Fruit fly (Drosophila melanogaster): ENCODE data around the gene glec.

Gene glec

dm6 chr3R:21848987-21849442, 7.1 kb downstream of the glec start (continued):
- TF ChIP-seq CG15601 (tag; optimal IDR thresholded peaks at IDR 0.05): peak; percentile 56
- TF ChIP-seq gfzf (GFP tag; optimal IDR thresholded peaks at IDR 0.05): no peak
- no peak for TF ChIP-seq zen2 (GFP tag; IDR thresholded peaks at IDR 0.05; ENCODE audit: partially characterized antibody)
- peak; percentile 75 for TF ChIP-seq az2 (GFP tag; optimal IDR thresholded peaks at IDR 0.05)
- TF ChIP-seq B-H1 (GFP tag; IDR thresholded peaks at IDR 0.05): no peak
- TF ChIP-seq slou (GFP tag; optimal IDR thresholded peaks at IDR 0.05): peak; percentile 52
- TF ChIP-seq grn (GFP tag; optimal IDR thresholded peaks at IDR 0.05): no peak
- peak; percentile 56 for TF ChIP-seq PHDP (tag; optimal IDR thresholded peaks at IDR 0.05)
- TF ChIP-seq Jarid2 (GFP tag; optimal IDR thresholded peaks at IDR 0.05): peak; percentile 17
- peak; percentile 46 for TF ChIP-seq CG5245 (GFP tag; optimal IDR thresholded peaks at IDR 0.05)
- TF ChIP-seq Gsc (GFP tag; IDR thresholded peaks at IDR 0.05): no peak
- peak; percentile 7 for TF ChIP-seq stwl (tag; optimal IDR thresholded peaks at IDR 0.05)
- no peak for TF ChIP-seq CG17612 (GFP tag; IDR thresholded peaks at IDR 0.05)
- peak in 1 of 3 experiments; percentile 69 for TF ChIP-seq Stat92E (GFP tag; optimal IDR thresholded peaks at IDR 0.05)
- TF ChIP-seq pho (GFP tag; optimal IDR thresholded peaks at IDR 0.05): peak; percentile 37
- TF ChIP-seq dati (GFP tag; IDR thresholded peaks at IDR 0.05): no peak
- peak; percentile 23 for TF ChIP-seq CG8944 (GFP tag; optimal IDR thresholded peaks at IDR 0.05)
- TF ChIP-seq NFAT (GFP tag; IDR thresholded peaks at IDR 0.05): no peak
- no peak for TF ChIP-seq CG32772 (GFP tag; IDR thresholded peaks at IDR 0.05)
- no peak for TF ChIP-seq CG11247 (GFP tag; IDR thresholded peaks at IDR 0.05)
- no peak for TF ChIP-seq Nf-YA (GFP tag; IDR thresholded peaks at IDR 0.05)
- TF ChIP-seq CG3407 (GFP tag; optimal IDR thresholded peaks at IDR 0.05): peak; percentile 46
- TF ChIP-seq CG7372 (GFP tag; IDR thresholded peaks at IDR 0.05): no peak
- no peak for TF ChIP-seq CG31365 (tag; optimal IDR thresholded peaks at IDR 0.05)
- TF ChIP-seq CG6654 (GFP tag; optimal IDR thresholded peaks at IDR 0.05): peak; percentile 51
- peak; percentile 35 for TF ChIP-seq Lhr (GFP tag; optimal IDR thresholded peaks at IDR 0.05)
- no peak for TF ChIP-seq E2f2 (GFP tag; IDR thresholded peaks at IDR 0.05)
- TF ChIP-seq CG12744 (GFP tag; optimal IDR thresholded peaks at IDR 0.05): peak; percentile 28
- peak; percentile 77 for TF ChIP-seq CG10267 (tag; optimal IDR thresholded peaks at IDR 0.05)
- TF ChIP-seq shn (GFP tag; optimal IDR thresholded peaks at IDR 0.05): no peak
- TF ChIP-seq ash1 (GFP tag; optimal IDR thresholded peaks at IDR 0.05): no peak
- TF ChIP-seq Dref (GFP tag; IDR thresholded peaks at IDR 0.05): no peak
- TF ChIP-seq CG3838 (GFP tag; optimal IDR thresholded peaks at IDR 0.05): no peak
- peak; percentile 52; the same call in 1 of the 2 replicates for TF ChIP-seq HLH3B (GFP tag; IDR thresholded peaks at IDR 0.05)
- TF ChIP-seq Side (GFP tag; optimal IDR thresholded peaks at IDR 0.05): peak; percentile 56
- no peak for TF ChIP-seq Tbp (GFP tag; optimal IDR thresholded peaks at IDR 0.05)
- no peak for TF ChIP-seq kay (GFP tag; optimal IDR thresholded peaks at IDR 0.05)
- no peak for TF ChIP-seq chinmo (GFP tag; IDR thresholded peaks at IDR 0.05; ENCODE audit: partially characterized antibody)
- TF ChIP-seq chn (GFP tag; optimal IDR thresholded peaks at IDR 0.05): peak; percentile 61
- peak; percentile 66 for TF ChIP-seq grau (tag; optimal IDR thresholded peaks at IDR 0.05)
- no peak for TF ChIP-seq CG31388 (GFP tag; optimal IDR thresholded peaks at IDR 0.05)
- TF ChIP-seq Fer1 (GFP tag; optimal IDR thresholded peaks at IDR 0.05): peak; percentile 57
- peak; percentile 26 for TF ChIP-seq maf-S (GFP tag; optimal IDR thresholded peaks at IDR 0.05)
- TF ChIP-seq CG6854 (GFP tag; optimal IDR thresholded peaks at IDR 0.05): no peak
- TF ChIP-seq CG12219 (GFP tag; optimal IDR thresholded peaks at IDR 0.05): peak; percentile 34
- peak; percentile 81 for TF ChIP-seq CG31441 (GFP tag; IDR thresholded peaks at IDR 0.05)
- no peak for TF ChIP-seq dimm (GFP tag; IDR thresholded peaks at IDR 0.05)
- no peak for TF ChIP-seq B-H2 (GFP tag; optimal IDR thresholded peaks at IDR 0.05)
- TF ChIP-seq salm (tag; optimal IDR thresholded peaks at IDR 0.05): peak; percentile 19
- no peak for TF ChIP-seq ftz-f1 (GFP tag; optimal IDR thresholded peaks at IDR 0.05)
- no peak for TF ChIP-seq wdn (GFP tag; IDR thresholded peaks at IDR 0.05)
- peak; percentile 77 for TF ChIP-seq CG8388 (GFP tag; optimal IDR thresholded peaks at IDR 0.05)
